Fruit fly (Drosophila melanogaster): Measurements from ENCODE around the gene CG32119.

CG32119 gene

DNA sequence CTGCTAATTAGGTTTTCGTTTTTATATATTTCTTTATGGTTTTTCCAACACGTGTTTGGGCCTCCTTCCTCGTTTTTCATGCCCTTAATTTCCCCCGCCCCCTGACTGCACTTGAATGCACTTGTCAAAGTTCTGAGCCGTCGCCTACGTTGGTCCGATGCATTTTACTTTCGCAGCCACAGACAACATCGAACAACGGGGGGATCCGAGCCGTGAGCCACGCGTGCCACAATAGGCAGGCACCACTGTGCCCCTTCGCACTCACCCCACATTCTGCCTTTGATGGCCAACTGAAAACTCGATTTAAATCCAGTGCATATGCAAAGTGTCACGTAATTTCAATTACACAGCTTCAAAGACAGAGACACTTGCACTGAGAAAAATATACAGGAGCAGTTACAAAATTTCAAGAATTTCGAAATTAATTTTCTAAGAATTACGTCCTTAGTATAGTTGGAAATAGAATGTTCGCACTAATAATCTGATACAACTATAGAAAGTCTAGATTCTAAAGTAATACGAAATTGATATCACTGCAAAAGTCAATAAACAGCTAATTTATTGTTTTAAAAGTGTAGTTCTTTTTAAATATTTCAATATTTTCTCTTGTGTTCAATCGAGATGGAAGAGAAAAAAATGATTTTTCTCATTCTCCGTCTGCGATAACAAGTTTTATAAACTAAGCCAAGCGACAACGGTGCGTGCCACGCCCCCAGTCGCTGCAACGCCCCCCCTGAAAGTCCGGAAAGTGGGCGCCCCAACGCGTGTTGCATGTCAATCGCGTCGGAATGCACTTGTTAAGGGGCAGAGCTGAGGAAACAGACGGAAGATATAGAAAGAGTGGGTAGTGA lies 33.7 kb downstream of the CG32119 start (continued):
- TF ChIP-seq CG12155 (GFP tag; optimal IDR thresholded peaks at IDR 0.05) (no peak), Nf-YC (tag; optimal IDR thresholded peaks at IDR 0.05) (no peak), CG30403 (GFP tag; optimal IDR thresholded peaks at IDR 0.05) (no peak), Abd-B (GFP tag; optimal IDR thresholded peaks at IDR 0.05) (no peak), CG16863 (GFP tag; optimal IDR thresholded peaks at IDR 0.05) (no peak), CG17186 (GFP tag; optimal IDR thresholded peaks at IDR 0.05) (no peak), CG18011 (GFP tag; optimal IDR thresholded peaks at IDR 0.05) (no peak), klu (GFP tag; IDR thresholded peaks at IDR 0.05) (no peak), CG12744 (GFP tag; optimal IDR thresholded peaks at IDR 0.05) (no peak), CG11398 (GFP tag; optimal IDR thresholded peaks at IDR 0.05) (no peak), D19A (tag; optimal IDR thresholded peaks at IDR 0.05) (no peak), dmrt11E (tag; optimal IDR thresholded peaks at IDR 0.05) (peak; percentile 52), CG18262 (tag; optimal IDR thresholded peaks at IDR 0.05) (peak; percentile 18), sens (GFP tag) (peak; percentile 76), chinmo (GFP tag; IDR thresholded peaks at IDR 0.05; ENCODE audit: partially characterized antibody) (0 out of 4 replicates have a peak, but pooled peaks have one; percentile 16), CG2199 (GFP tag; IDR thresholded peaks at IDR 0.05) (no peak), NC2α (GFP tag; optimal IDR thresholded peaks at IDR 0.05) (no peak), phol (tag; optimal IDR thresholded peaks at IDR 0.05) (peak; percentile 21), ind (GFP tag; optimal IDR thresholded peaks at IDR 0.05) (no peak), ranshi (GFP tag; IDR thresholded peaks at IDR 0.05) (no peak), ab (GFP tag; optimal IDR thresholded peaks at IDR 0.05) (no peak), CG11504 (tag; optimal IDR thresholded peaks at IDR 0.05) (peak; percentile 27), HLH4C (GFP tag; IDR thresholded peaks at IDR 0.05; ENCODE audit: partially characterized antibody) (no peak), NFAT (GFP tag; IDR thresholded peaks at IDR 0.05) (no peak), CG8281 (tag; optimal IDR thresholded peaks at IDR 0.05) (no peak), bab2 (GFP tag; optimal IDR thresholded peaks at IDR 0.05) (no peak), emc (GFP tag; optimal IDR thresholded peaks at IDR 0.05) (no peak), twi (tag; optimal IDR thresholded peaks at IDR 0.05) (peak; percentile 53), CG34376 (GFP tag; optimal IDR thresholded peaks at IDR 0.05) (no peak), Sox102F (GFP tag; optimal IDR thresholded peaks at IDR 0.05) (peak; percentile 3), HLH3B (GFP tag; IDR thresholded peaks at IDR 0.05) (no peak), nau (GFP tag; optimal IDR thresholded peaks at IDR 0.05) (no peak), kni (GFP tag; optimal IDR thresholded peaks at IDR 0.05) (no peak), CG16779 (GFP tag; IDR thresholded peaks at IDR 0.05) (no peak), Rfx (GFP tag; IDR thresholded peaks at IDR 0.05) (no peak), gsb-n (tag; optimal IDR thresholded peaks at IDR 0.05) (no peak), zen (tag; optimal IDR thresholded peaks at IDR 0.05) (no peak), az2 (GFP tag; optimal IDR thresholded peaks at IDR 0.05) (no peak), CG2712 (tag; optimal IDR thresholded peaks at IDR 0.05) (peak; percentile 19), ewg (GFP tag; optimal IDR thresholded peaks at IDR 0.05) (no peak), Gug (GFP tag; IDR thresholded peaks at IDR 0.05) (no peak), CG13775 (GFP tag; optimal IDR thresholded peaks at IDR 0.05) (no peak), CG8359 (GFP tag; optimal IDR thresholded peaks at IDR 0.05; ENCODE audit: borderline replicate concordance) (no peak), fu2 (GFP tag; optimal IDR thresholded peaks at IDR 0.05) (no peak), gcm2 (GFP tag; optimal IDR thresholded peaks at IDR 0.05) (no peak), Myb (GFP tag; optimal IDR thresholded peaks at IDR 0.05) (no peak), bsh (GFP tag; optimal IDR thresholded peaks at IDR 0.05) (peak in 1 of 2 experiments; percentile 49), Hmx (GFP tag; optimal IDR thresholded peaks at IDR 0.05) (no peak), CG11723 (GFP tag; optimal IDR thresholded peaks at IDR 0.05) (no peak)

Data from whole organism, embryonic.